Worm (Caenorhabditis elegans) whole organism, L3 larva: ENCODE results near the gene sur-7.

Experiments
- ZK546.5 ChIP-seq: sonication (generic microtip); optimal IDR thresholded peaks from 2 replicates; lab custom pipeline; 2017; ENCODE audit warnings: missing biosample characterization, missing genetic modification characterization
- ama-1 ChIP-seq: fragments of 150-350 bp; optimal IDR thresholded peaks from 2 replicates; lab custom pipeline; 2018
- ceh-16 ChIP-seq: sonication (generic microtip); optimal IDR thresholded peaks from 2 replicates; lab custom pipeline; 2017; ENCODE audit warnings: missing biosample characterization, missing genetic modification characterization
- ceh-28 ChIP-seq: fragments of 150-350 bp; optimal IDR thresholded peaks from 2 replicates; lab custom pipeline; 2014; ENCODE audit warnings: missing biosample characterization, missing genetic modification reagents, missing genetic modification characterization
- ceh-82 ChIP-seq: fragments of 150-350 bp; optimal IDR thresholded peaks from 2 replicates; lab custom pipeline; 2014; ENCODE audit warnings: missing biosample characterization, missing genetic modification characterization
- egl-27 ChIP-seq: sonication (generic microtip); optimal IDR thresholded peaks from 4 replicates; lab custom pipeline; 2017; ENCODE audit warnings: missing biosample characterization, missing genetic modification reagents, missing genetic modification characterization
- egl-5 ChIP-seq: fragments of 150-350 bp; optimal IDR thresholded peaks from 2 replicates; lab custom pipeline; 2017; ENCODE audit warnings: missing biosample characterization, missing genetic modification reagents, missing genetic modification characterization, inconsistent platforms
- elt-1 ChIP-seq: fragments of 150-350 bp; optimal IDR thresholded peaks from 2 replicates; lab custom pipeline; 2014; ENCODE audit warnings: missing biosample characterization, missing genetic modification characterization
- elt-2 ChIP-seq: sonication (generic microtip); optimal IDR thresholded peaks from 2 replicates; lab custom pipeline; 2016; ENCODE audit warnings: missing genetic modification reagents, mild to moderate bottlenecking, missing genetic modification characterization, missing compliant biosample characterization
- elt-3 ChIP-seq, 3 experiments: fragments of 150-350 bp in 1 of 3; sonication (generic microtip) in 2 of 3; optimal IDR thresholded peaks; 2 replicates in 2 of 3; 4 replicates in 1 of 3; lab custom pipeline; 2014 to 2017; ENCODE audit warnings: missing biosample characterization in 3 of 3, missing genetic modification characterization in 3 of 3
- eor-1 ChIP-seq, 2 experiments: fragments of 150-350 bp; optimal IDR thresholded peaks; 2 replicates each; lab custom pipeline; 2014 to 2018; ENCODE audit warnings: missing biosample characterization in 2 of 2, missing genetic modification characterization in 2 of 2
- fkh-10 ChIP-seq: sonication (generic microtip); optimal IDR thresholded peaks from 2 replicates; lab custom pipeline; 2017; ENCODE audit warnings: missing biosample characterization, missing genetic modification reagents, missing genetic modification characterization
- fkh-2 ChIP-seq: fragments of 150-350 bp; optimal IDR thresholded peaks from 2 replicates; lab custom pipeline; 2014; ENCODE audit warnings: missing biosample characterization, missing genetic modification reagents, missing genetic modification characterization
- hmg-11 ChIP-seq: sonication (generic microtip); optimal IDR thresholded peaks from 2 replicates; lab custom pipeline; 2016; ENCODE audit warnings: missing genetic modification characterization, missing compliant biosample characterization
- lin-39 ChIP-seq: fragments of 150-350 bp; optimal IDR thresholded peaks from 2 replicates; lab custom pipeline; 2018; ENCODE audit warnings: missing biosample characterization, missing genetic modification reagents, missing genetic modification characterization
- lsy-12 ChIP-seq: sonication (generic microtip); optimal IDR thresholded peaks from 2 replicates; lab custom pipeline; 2016; ENCODE audit warnings: mild to moderate bottlenecking, missing genetic modification characterization, missing compliant biosample characterization
- mml-1 ChIP-seq: fragments of 150-350 bp; sonication (generic microtip); optimal IDR thresholded peaks from 3 replicates; lab custom pipeline; 2014; ENCODE audit warnings: missing biosample characterization, missing genetic modification characterization
- nfya-1 ChIP-seq: sonication (generic microtip); optimal IDR thresholded peaks from 2 replicates; lab custom pipeline; 2017; ENCODE audit warnings: missing genetic modification characterization, mild to moderate bottlenecking, missing compliant biosample characterization, antibody characterized with exemption, moderate library complexity; ENCODE audit not compliant: insufficient read depth
- nhr-12 ChIP-seq: fragments of 150-350 bp; optimal IDR thresholded peaks from 2 replicates; lab custom pipeline; 2014; ENCODE audit warnings: missing biosample characterization, missing genetic modification characterization
- nhr-23 ChIP-seq: fragments of 150-350 bp; optimal IDR thresholded peaks from 2 replicates; lab custom pipeline; 2014; ENCODE audit warnings: missing biosample characterization, missing genetic modification reagents, missing genetic modification characterization
- nhr-237 ChIP-seq: fragments of 150-350 bp; optimal IDR thresholded peaks from 2 replicates; lab custom pipeline; 2014; ENCODE audit warnings: missing biosample characterization, missing genetic modification characterization
- nhr-25 ChIP-seq: sonication (generic microtip); optimal IDR thresholded peaks from 2 replicates; lab custom pipeline; 2017; ENCODE audit warnings: missing biosample characterization, missing genetic modification characterization
- nhr-28 ChIP-seq: fragments of 150-350 bp; optimal IDR thresholded peaks from 2 replicates; lab custom pipeline; 2014; ENCODE audit warnings: missing biosample characterization, missing genetic modification characterization
- nhr-43 ChIP-seq: sonication (generic microtip); optimal IDR thresholded peaks from 2 replicates; lab custom pipeline; 2016; ENCODE audit warnings: mild to moderate bottlenecking, missing genetic modification characterization, missing compliant biosample characterization; ENCODE audit not compliant: poor library complexity, severe bottlenecking
- nhr-67 ChIP-seq: fragments of 150-350 bp; optimal IDR thresholded peaks from 2 replicates; lab custom pipeline; 2014; ENCODE audit warnings: missing biosample characterization, missing genetic modification characterization
- nhr-76 ChIP-seq: fragments of 150-350 bp; sonication (generic microtip); optimal IDR thresholded peaks from 5 replicates; lab custom pipeline; 2014; ENCODE audit warnings: missing biosample characterization, missing genetic modification characterization
- nhr-77 ChIP-seq: fragments of 150-350 bp; optimal IDR thresholded peaks from 2 replicates; lab custom pipeline; 2014; ENCODE audit warnings: missing biosample characterization, missing genetic modification characterization
- pha-4 ChIP-seq: fragments of 150-350 bp; optimal IDR thresholded peaks from 2 replicates; lab custom pipeline; 2014; ENCODE audit warnings: missing biosample characterization, missing genetic modification reagents, missing genetic modification characterization
- pqm-1 ChIP-seq: fragments of 150-350 bp; optimal IDR thresholded peaks from 2 replicates; lab custom pipeline; 2017; ENCODE audit warnings: missing biosample characterization, missing genetic modification characterization, inconsistent platforms
- sea-2 ChIP-seq: fragments of 150-350 bp; sonication (generic microtip); optimal IDR thresholded peaks from 4 replicates; lab custom pipeline; 2014; ENCODE audit warnings: missing biosample characterization, missing genetic modification reagents, missing genetic modification characterization
- snpc-4 ChIP-seq: fragments of 150-350 bp; optimal IDR thresholded peaks from 2 replicates; lab custom pipeline; 2014; ENCODE audit warnings: missing biosample characterization, missing genetic modification characterization
- tbx-2 ChIP-seq: sonication (generic microtip); optimal IDR thresholded peaks from 2 replicates; lab custom pipeline; 2016; ENCODE audit warnings: mild to moderate bottlenecking, missing genetic modification characterization, missing compliant biosample characterization
- unc-39 ChIP-seq: sonication (generic microtip); optimal IDR thresholded peaks from 4 replicates; lab custom pipeline; 2017; ENCODE audit warnings: missing biosample characterization, missing genetic modification characterization
- zag-1 ChIP-seq: fragments of 150-350 bp; optimal IDR thresholded peaks from 2 replicates; lab custom pipeline; 2014; ENCODE audit warnings: missing biosample characterization, missing genetic modification characterization
- ztf-11 ChIP-seq: fragments of 150-350 bp; optimal IDR thresholded peaks from 2 replicates; lab custom pipeline; 2014; ENCODE audit warnings: missing biosample characterization, missing genetic modification characterization
- ztf-4 ChIP-seq: fragments of 150-350 bp; optimal IDR thresholded peaks from 2 replicates; lab custom pipeline; 2014; ENCODE audit warnings: missing biosample characterization, missing genetic modification characterization

sur-7 gene

ce11 chrX:16349019-16349418 is 27.4 kb upstream of the sur-7 start (continued):
- TF ChIP-seq tbx-2 (tag; lab: Kevin White, UChicago) (no peak), ztf-4 (tag; lab: Kevin White, UChicago) (no peak), nhr-77 (tag; lab: Kevin White, UChicago) (no peak), fkh-2 (tag; lab: Kevin White, UChicago) (no peak)

ce11 chrX:16352503-16352902 is 23.9 kb upstream of the sur-7 start:
- TF ChIP-seq pha-4 (tag; lab: Kevin White, UChicago) (peak; percentile 84), nhr-25 (tag; lab: Kevin White, UChicago) (no peak), lin-39 (tag; lab: Kevin White, UChicago) (no peak), fkh-10 (peak; percentile 89)

ce11 chrX:16354598-16355211 is 21.7 kb upstream of the sur-7 start, which contains the start of gene nhr-28:
Gene nhr-28, plus strand, starts transcription at chrX:16354976.
- TF ChIP-seq unc-39 (no peak), lin-39 (tag; lab: Kevin White, UChicago) (no peak), fkh-10 (peak; percentile 74), nhr-67 (tag; lab: Kevin White, UChicago) (no peak), nhr-23 (no peak), pha-4 (tag; lab: Kevin White, UChicago) (peak; percentile 9), zag-1 (no peak), nfya-1 (tag; lab: Kevin White, UChicago) (no peak), mml-1 (no peak), ceh-28 (tag; lab: Kevin White, UChicago) (no peak), lsy-12 (tag; lab: Kevin White, UChicago) (no peak), elt-2 (tag; lab: Kevin White, UChicago) (no peak), sea-2 (GFP tag; lab: Kevin White, UChicago) (no peak), pqm-1 (no peak), eor-1 (tag; optimal IDR thresholded peaks at IDR 0.05; lab: Kevin White, UChicago) (no peak), egl-5 (tag; lab: Kevin White, UChicago) (no peak), ztf-11 (no peak), ceh-82 (tag; lab: Kevin White, UChicago) (no peak)

- TF ChIP-seq fkh-10: peak; percentile 91
- TF ChIP-seq egl-5 (tag; lab: Kevin White, UChicago): no peak
- TF ChIP-seq, all 47 proteins: peak for 1
Measured at ce11 chrX:16356341-16356740, 20.0 kb upstream of the sur-7 start.

ce11 chrX:16357531-16357930 is 18.9 kb upstream of the sur-7 start:
- TF ChIP-seq snpc-4 (tag; lab: Kevin White, UChicago) (peak; percentile 23), elt-1 (tag; lab: Kevin White, UChicago) (no peak), fkh-10 (peak; percentile 82)
- TF ChIP-seq, all 47 proteins: peak for 2

ce11 chrX:16361001-16361400 is 15.4 kb upstream of the sur-7 start:
- peak; percentile 84 for TF ChIP-seq fkh-10
- TF ChIP-seq ZK546.5 (tag; lab: Kevin White, UChicago): no peak
- TF ChIP-seq, all 47 proteins: peak for 1

ce11 chrX:16363637-16364036 is 12.8 kb upstream of the sur-7 start:
- no peak for TF ChIP-seq mml-1
- no peak for TF ChIP-seq unc-39
- TF ChIP-seq nhr-76 (tag; lab: Kevin White, UChicago): no peak
- peak; percentile 63 for TF ChIP-seq fkh-10
- TF ChIP-seq ceh-16 (tag; lab: Kevin White, UChicago): no peak
- no peak for TF ChIP-seq eor-1 (tag; optimal IDR thresholded peaks at IDR 0.05; lab: Kevin White, UChicago)
- TF ChIP-seq ceh-28 (tag; lab: Kevin White, UChicago): no peak
- TF ChIP-seq egl-27: no peak
- no peak for TF ChIP-seq ama-1
- no peak for TF ChIP-seq ztf-11
- no peak for TF ChIP-seq nhr-67 (tag; lab: Kevin White, UChicago)
- no peak for TF ChIP-seq pqm-1
- no peak for TF ChIP-seq nhr-28 (tag; lab: Kevin White, UChicago)
- TF ChIP-seq elt-3 (tag; optimal IDR thresholded peaks at IDR 0.05; lab: Kevin White, UChicago): no peak
- no peak for TF ChIP-seq lsy-12 (tag; lab: Kevin White, UChicago)
- TF ChIP-seq pha-4 (tag; lab: Kevin White, UChicago): no peak
- TF ChIP-seq nhr-77 (tag; lab: Kevin White, UChicago): no peak
- TF ChIP-seq hmg-11 (tag; lab: Kevin White, UChicago): no peak
- TF ChIP-seq sea-2 (GFP tag; lab: Kevin White, UChicago): no peak
- no peak for TF ChIP-seq nhr-43
- TF ChIP-seq lin-39 (tag; lab: Kevin White, UChicago): peak; percentile 24
- peak; percentile 22 for TF ChIP-seq nfya-1 (tag; lab: Kevin White, UChicago)
- no peak for TF ChIP-seq ZK546.5 (tag; lab: Kevin White, UChicago)
- no peak for TF ChIP-seq nhr-12 (tag; lab: Kevin White, UChicago)
- TF ChIP-seq ztf-4 (tag; lab: Kevin White, UChicago): no peak
- no peak for TF ChIP-seq nhr-237 (tag; lab: Kevin White, UChicago)
- TF ChIP-seq, all 47 proteins: peak for 3
